Worm (Caenorhabditis elegans): ENCODE measurements around the gene F28F5.6.

F28F5.6 gene

DNA sequence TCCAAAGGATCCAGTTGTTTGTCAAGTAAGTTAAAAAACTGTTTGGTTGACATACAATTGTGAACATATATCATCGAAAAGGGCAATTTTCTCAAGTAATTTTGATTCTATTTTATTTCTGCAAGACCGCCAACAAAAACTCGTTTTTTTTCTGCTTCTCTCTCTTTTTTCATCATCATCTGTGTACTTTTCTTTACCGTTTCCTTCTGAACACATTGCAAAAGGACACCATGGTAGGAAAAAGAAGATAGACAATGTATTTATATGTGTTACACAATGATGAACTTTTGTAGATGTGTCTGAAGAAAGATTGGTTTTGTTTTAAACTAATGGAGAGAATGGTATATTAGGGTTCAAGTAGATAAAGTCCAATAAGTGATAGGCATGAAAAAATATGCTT is 20.3 kb downstream of the F28F5.6 start:
- TF ChIP-seq nhr-25 (tag; optimal IDR thresholded peaks at IDR 0.05) = peak; percentile 82
- no peak for TF ChIP-seq unc-39 (tag; optimal IDR thresholded peaks at IDR 0.05)
- no peak for TF ChIP-seq pqm-1 (tag; optimal IDR thresholded peaks at IDR 0.05)
- peak; percentile 87 for TF ChIP-seq nhr-23 (tag; optimal IDR thresholded peaks at IDR 0.05)

DNA sequence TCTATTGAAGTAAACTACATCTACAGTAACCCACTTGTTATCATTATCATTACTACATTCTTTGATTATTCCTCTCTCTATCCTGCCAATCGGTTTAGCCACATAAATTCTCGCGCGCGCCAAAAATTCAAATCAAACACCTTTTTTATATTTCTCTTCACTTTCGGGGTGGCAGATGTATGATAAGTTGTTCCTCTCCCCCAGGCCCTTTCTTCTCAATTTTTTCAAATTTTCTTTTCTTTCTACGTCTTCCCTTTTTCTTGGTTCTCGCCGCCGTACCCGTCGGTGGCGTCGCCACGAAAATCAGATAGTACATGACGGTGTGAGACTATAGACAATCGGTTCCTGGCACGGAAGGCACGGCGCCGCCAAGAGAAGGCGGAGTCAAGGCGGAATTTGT is 21.2 kb downstream of the F28F5.6 start, which contains the start of gene R05H11.2:
Gene R05H11.2 (plus strand): TSS at position 333 of the 400 bp plus-strand sequence.
- TF ChIP-seq hmg-11 (tag; optimal IDR thresholded peaks at IDR 0.05) (no peak), pqm-1 (tag; optimal IDR thresholded peaks at IDR 0.05) (no peak), ceh-16 (tag; optimal IDR thresholded peaks at IDR 0.05) (no peak), pha-4 (tag; optimal IDR thresholded peaks at IDR 0.05) (no peak), aly-2 (tag; optimal IDR thresholded peaks at IDR 0.05) (no peak), mdl-1 (tag; optimal IDR thresholded peaks at IDR 0.05) (no peak), tbx-2 (tag; optimal IDR thresholded peaks at IDR 0.05) (no peak), ceh-28 (tag; optimal IDR thresholded peaks at IDR 0.05) (peak; percentile 46), ztf-4 (tag; optimal IDR thresholded peaks at IDR 0.05) (no peak), nhr-237 (tag; optimal IDR thresholded peaks at IDR 0.05) (no peak), jun-1 (tag; optimal IDR thresholded peaks at IDR 0.05) (no peak), egl-5 (tag; optimal IDR thresholded peaks at IDR 0.05) (no peak), fkh-10 (GFP tag; optimal IDR thresholded peaks at IDR 0.05) (no peak), nhr-43 (tag; optimal IDR thresholded peaks at IDR 0.05; ENCODE audit: poor library complexity, severe bottlenecking) (peak; percentile 29), mml-1 (tag; optimal IDR thresholded peaks at IDR 0.05) (no peak), daf-12 (tag; optimal IDR thresholded peaks at IDR 0.05) (no peak), nhr-77 (tag; optimal IDR thresholded peaks at IDR 0.05) (no peak), ama-1 (optimal IDR thresholded peaks at IDR 0.05) (no peak), ztf-11 (tag; optimal IDR thresholded peaks at IDR 0.05) (no peak), nfya-1 (tag; optimal IDR thresholded peaks at IDR 0.05; ENCODE audit: insufficient read depth) (peak; percentile 55), nhr-67 (tag; optimal IDR thresholded peaks at IDR 0.05) (no peak), ceh-82 (tag; optimal IDR thresholded peaks at IDR 0.05) (no peak), nhr-11 (tag; optimal IDR thresholded peaks at IDR 0.05) (no peak), ceh-9 (tag; optimal IDR thresholded peaks at IDR 0.05) (no peak), nhr-23 (tag; optimal IDR thresholded peaks at IDR 0.05) (peak; percentile 69), eor-1 (tag; optimal IDR thresholded peaks at IDR 0.05) (no peak), lin-15B (tag; optimal IDR thresholded peaks at IDR 0.05) (peak; percentile 1), snpc-4 (tag; optimal IDR thresholded peaks at IDR 0.05) (no peak), fkh-2 (tag; optimal IDR thresholded peaks at IDR 0.05) (no peak), zag-1 (tag; optimal IDR thresholded peaks at IDR 0.05) (no peak), nhr-28 (tag; optimal IDR thresholded peaks at IDR 0.05) (no peak), nhr-76 (tag; optimal IDR thresholded peaks at IDR 0.05) (no peak), sea-2 (GFP tag; optimal IDR thresholded peaks at IDR 0.05) (no peak), nhr-25 (tag; optimal IDR thresholded peaks at IDR 0.05) (peak; percentile 84), fos-1 (tag; optimal IDR thresholded peaks at IDR 0.05) (no peak), lsy-12 (tag; optimal IDR thresholded peaks at IDR 0.05) (peak; percentile 29), nhr-12 (tag; optimal IDR thresholded peaks at IDR 0.05) (no peak), elt-3 (tag; optimal IDR thresholded peaks at IDR 0.05) (peak in 1 of 3 experiments; percentile 22), elt-1 (tag; optimal IDR thresholded peaks at IDR 0.05) (no peak), R02D3.7 (tag; optimal IDR thresholded peaks at IDR 0.05) (no peak), unc-39 (tag; optimal IDR thresholded peaks at IDR 0.05) (no peak)

DNA sequence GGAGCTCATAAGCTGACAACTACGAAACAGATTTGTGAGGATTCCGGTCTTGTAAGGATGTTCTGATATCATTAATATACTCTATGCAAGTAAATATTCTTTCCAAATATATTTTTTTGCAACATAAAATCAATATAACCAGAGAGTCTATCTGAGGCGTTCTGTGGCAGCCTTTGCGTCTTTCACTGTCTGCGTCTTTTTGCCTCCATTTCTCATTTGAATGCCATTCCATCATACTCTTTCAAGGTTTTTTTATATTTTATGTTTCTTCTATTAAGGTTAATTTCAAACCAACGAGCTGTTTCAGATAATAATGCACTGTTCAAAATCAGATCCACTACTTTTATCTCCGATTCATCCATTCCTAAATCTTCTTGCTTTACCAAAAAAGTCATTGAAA is 23.8 kb downstream of the F28F5.6 start, which contains the start of gene R05H11.1:
Gene R05H11.1 (plus strand): TSS at position 301 of the 400 bp plus-strand sequence.
- TF ChIP-seq daf-12 (tag; optimal IDR thresholded peaks at IDR 0.05) = no peak
- no peak for TF ChIP-seq ceh-9 (tag; optimal IDR thresholded peaks at IDR 0.05)
- no peak for TF ChIP-seq elt-2 (tag; optimal IDR thresholded peaks at IDR 0.05)
- TF ChIP-seq egl-27 (tag; optimal IDR thresholded peaks at IDR 0.05) = no peak
- TF ChIP-seq ztf-11 (tag; optimal IDR thresholded peaks at IDR 0.05) = no peak
- no peak for TF ChIP-seq mdl-1 (tag; optimal IDR thresholded peaks at IDR 0.05)
- no peak for TF ChIP-seq unc-39 (tag; optimal IDR thresholded peaks at IDR 0.05)
- TF ChIP-seq nhr-23 (tag; optimal IDR thresholded peaks at IDR 0.05) = no peak
- no peak for TF ChIP-seq ZK546.5 (tag; optimal IDR thresholded peaks at IDR 0.05)

Data from whole organism, L3 larva.